Worm (Caenorhabditis elegans) whole organism, L3 larva: Measurements from ENCODE around the gene fax-1.

ENCODE experiments used
- R02D3.7 ChIP-seq: fragments of 150-350 bp; optimal IDR thresholded peaks from 2 replicates; lab custom pipeline; 2014; ENCODE audit warnings: missing biosample characterization, missing genetic modification characterization
- ZK546.5 ChIP-seq: sonication (generic microtip); optimal IDR thresholded peaks from 2 replicates; lab custom pipeline; 2017; ENCODE audit warnings: missing biosample characterization, missing genetic modification characterization
- aly-2 ChIP-seq: fragments of 150-350 bp; optimal IDR thresholded peaks from 2 replicates; lab custom pipeline; 2014; ENCODE audit warnings: missing biosample characterization, missing genetic modification characterization
- ama-1 ChIP-seq: fragments of 150-350 bp; optimal IDR thresholded peaks from 2 replicates; lab custom pipeline; 2018
- ceh-16 ChIP-seq: sonication (generic microtip); optimal IDR thresholded peaks from 2 replicates; lab custom pipeline; 2017; ENCODE audit warnings: missing biosample characterization, missing genetic modification characterization
- ceh-28 ChIP-seq: fragments of 150-350 bp; optimal IDR thresholded peaks from 2 replicates; lab custom pipeline; 2014; ENCODE audit warnings: missing biosample characterization, missing genetic modification reagents, missing genetic modification characterization
- ceh-82 ChIP-seq: fragments of 150-350 bp; optimal IDR thresholded peaks from 2 replicates; lab custom pipeline; 2014; ENCODE audit warnings: missing biosample characterization, missing genetic modification characterization
- ceh-9 ChIP-seq: sonication (generic microtip); optimal IDR thresholded peaks from 2 replicates; lab custom pipeline; 2018; ENCODE audit warnings: missing biosample characterization, missing genetic modification characterization
- daf-12 ChIP-seq: fragments of 150-350 bp; optimal IDR thresholded peaks from 2 replicates; lab custom pipeline; 2014; ENCODE audit warnings: missing biosample characterization, missing genetic modification reagents, missing genetic modification characterization
- egl-27 ChIP-seq: sonication (generic microtip); optimal IDR thresholded peaks from 4 replicates; lab custom pipeline; 2017; ENCODE audit warnings: missing biosample characterization, missing genetic modification reagents, missing genetic modification characterization
- egl-5 ChIP-seq: fragments of 150-350 bp; optimal IDR thresholded peaks from 2 replicates; lab custom pipeline; 2017; ENCODE audit warnings: missing biosample characterization, missing genetic modification reagents, missing genetic modification characterization, inconsistent platforms
- elt-1 ChIP-seq: fragments of 150-350 bp; optimal IDR thresholded peaks from 2 replicates; lab custom pipeline; 2014; ENCODE audit warnings: missing biosample characterization, missing genetic modification characterization
- elt-2 ChIP-seq: sonication (generic microtip); optimal IDR thresholded peaks from 2 replicates; lab custom pipeline; 2016; ENCODE audit warnings: missing genetic modification reagents, mild to moderate bottlenecking, missing genetic modification characterization, missing compliant biosample characterization
- elt-3 ChIP-seq, 3 experiments: fragments of 150-350 bp in 1 of 3; sonication (generic microtip) in 2 of 3; optimal IDR thresholded peaks; 2 replicates in 2 of 3; 4 replicates in 1 of 3; lab custom pipeline; 2014 to 2017; ENCODE audit warnings: missing biosample characterization in 3 of 3, missing genetic modification characterization in 3 of 3
- eor-1 ChIP-seq, 2 experiments: fragments of 150-350 bp; optimal IDR thresholded peaks; 2 replicates each; lab custom pipeline; 2014 to 2018; ENCODE audit warnings: missing biosample characterization in 2 of 2, missing genetic modification characterization in 2 of 2
- fkh-10 ChIP-seq: sonication (generic microtip); optimal IDR thresholded peaks from 2 replicates; lab custom pipeline; 2017; ENCODE audit warnings: missing biosample characterization, missing genetic modification reagents, missing genetic modification characterization
- fkh-2 ChIP-seq: fragments of 150-350 bp; optimal IDR thresholded peaks from 2 replicates; lab custom pipeline; 2014; ENCODE audit warnings: missing biosample characterization, missing genetic modification reagents, missing genetic modification characterization
- fos-1 ChIP-seq: fragments of 150-350 bp; optimal IDR thresholded peaks from 2 replicates; lab custom pipeline; 2014; ENCODE audit warnings: missing biosample characterization, missing genetic modification characterization
- hmg-11 ChIP-seq: sonication (generic microtip); optimal IDR thresholded peaks from 2 replicates; lab custom pipeline; 2016; ENCODE audit warnings: missing genetic modification characterization, missing compliant biosample characterization
- jun-1 ChIP-seq: fragments of 150-350 bp; optimal IDR thresholded peaks from 2 replicates; lab custom pipeline; 2014; ENCODE audit warnings: missing biosample characterization, missing genetic modification reagents, missing genetic modification characterization
- lin-15B ChIP-seq: fragments of 150-350 bp; optimal IDR thresholded peaks from 2 replicates; lab custom pipeline; 2014; ENCODE audit warnings: missing biosample characterization, missing genetic modification characterization
- lin-39 ChIP-seq: fragments of 150-350 bp; optimal IDR thresholded peaks from 2 replicates; lab custom pipeline; 2018; ENCODE audit warnings: missing biosample characterization, missing genetic modification reagents, missing genetic modification characterization
- lsy-12 ChIP-seq: sonication (generic microtip); optimal IDR thresholded peaks from 2 replicates; lab custom pipeline; 2016; ENCODE audit warnings: mild to moderate bottlenecking, missing genetic modification characterization, missing compliant biosample characterization
- mdl-1 ChIP-seq: fragments of 150-350 bp; optimal IDR thresholded peaks from 2 replicates; lab custom pipeline; 2014; ENCODE audit warnings: missing biosample characterization, missing genetic modification characterization
- mml-1 ChIP-seq: fragments of 150-350 bp; sonication (generic microtip); optimal IDR thresholded peaks from 3 replicates; lab custom pipeline; 2014; ENCODE audit warnings: missing biosample characterization, missing genetic modification characterization
- nfya-1 ChIP-seq: sonication (generic microtip); optimal IDR thresholded peaks from 2 replicates; lab custom pipeline; 2017; ENCODE audit warnings: missing genetic modification characterization, mild to moderate bottlenecking, missing compliant biosample characterization, antibody characterized with exemption, moderate library complexity; ENCODE audit not compliant: insufficient read depth
- nhr-11 ChIP-seq: fragments of 150-350 bp; optimal IDR thresholded peaks from 2 replicates; lab custom pipeline; 2014; ENCODE audit warnings: missing biosample characterization, missing genetic modification characterization
- nhr-12 ChIP-seq: fragments of 150-350 bp; optimal IDR thresholded peaks from 2 replicates; lab custom pipeline; 2014; ENCODE audit warnings: missing biosample characterization, missing genetic modification characterization
- nhr-23 ChIP-seq: fragments of 150-350 bp; optimal IDR thresholded peaks from 2 replicates; lab custom pipeline; 2014; ENCODE audit warnings: missing biosample characterization, missing genetic modification reagents, missing genetic modification characterization
- nhr-237 ChIP-seq: fragments of 150-350 bp; optimal IDR thresholded peaks from 2 replicates; lab custom pipeline; 2014; ENCODE audit warnings: missing biosample characterization, missing genetic modification characterization
- nhr-25 ChIP-seq: sonication (generic microtip); optimal IDR thresholded peaks from 2 replicates; lab custom pipeline; 2017; ENCODE audit warnings: missing biosample characterization, missing genetic modification characterization
- nhr-28 ChIP-seq: fragments of 150-350 bp; optimal IDR thresholded peaks from 2 replicates; lab custom pipeline; 2014; ENCODE audit warnings: missing biosample characterization, missing genetic modification characterization
- nhr-43 ChIP-seq: sonication (generic microtip); optimal IDR thresholded peaks from 2 replicates; lab custom pipeline; 2016; ENCODE audit warnings: mild to moderate bottlenecking, missing genetic modification characterization, missing compliant biosample characterization; ENCODE audit not compliant: poor library complexity, severe bottlenecking
- nhr-67 ChIP-seq: fragments of 150-350 bp; optimal IDR thresholded peaks from 2 replicates; lab custom pipeline; 2014; ENCODE audit warnings: missing biosample characterization, missing genetic modification characterization
- nhr-76 ChIP-seq: fragments of 150-350 bp; sonication (generic microtip); optimal IDR thresholded peaks from 5 replicates; lab custom pipeline; 2014; ENCODE audit warnings: missing biosample characterization, missing genetic modification characterization
- nhr-77 ChIP-seq: fragments of 150-350 bp; optimal IDR thresholded peaks from 2 replicates; lab custom pipeline; 2014; ENCODE audit warnings: missing biosample characterization, missing genetic modification characterization
- pha-4 ChIP-seq: fragments of 150-350 bp; optimal IDR thresholded peaks from 2 replicates; lab custom pipeline; 2014; ENCODE audit warnings: missing biosample characterization, missing genetic modification reagents, missing genetic modification characterization
- pqm-1 ChIP-seq: fragments of 150-350 bp; optimal IDR thresholded peaks from 2 replicates; lab custom pipeline; 2017; ENCODE audit warnings: missing biosample characterization, missing genetic modification characterization, inconsistent platforms
- sea-2 ChIP-seq: fragments of 150-350 bp; sonication (generic microtip); optimal IDR thresholded peaks from 4 replicates; lab custom pipeline; 2014; ENCODE audit warnings: missing biosample characterization, missing genetic modification reagents, missing genetic modification characterization
- skn-1 ChIP-seq: fragments of 150-350 bp; optimal IDR thresholded peaks from 2 replicates; lab custom pipeline; 2014; ENCODE audit warnings: missing biosample characterization, missing genetic modification characterization
- snpc-4 ChIP-seq: fragments of 150-350 bp; optimal IDR thresholded peaks from 2 replicates; lab custom pipeline; 2014; ENCODE audit warnings: missing biosample characterization, missing genetic modification characterization
- tbx-2 ChIP-seq: sonication (generic microtip); optimal IDR thresholded peaks from 2 replicates; lab custom pipeline; 2016; ENCODE audit warnings: mild to moderate bottlenecking, missing genetic modification characterization, missing compliant biosample characterization
- unc-39 ChIP-seq: sonication (generic microtip); optimal IDR thresholded peaks from 4 replicates; lab custom pipeline; 2017; ENCODE audit warnings: missing biosample characterization, missing genetic modification characterization
- unc-62 ChIP-seq: fragments of 150-350 bp; sonication (generic microtip); optimal IDR thresholded peaks from 4 replicates; lab custom pipeline; 2014; ENCODE audit warnings: missing biosample characterization, missing genetic modification reagents, missing genetic modification characterization
- zag-1 ChIP-seq: fragments of 150-350 bp; optimal IDR thresholded peaks from 2 replicates; lab custom pipeline; 2014; ENCODE audit warnings: missing biosample characterization, missing genetic modification characterization
- ztf-11 ChIP-seq: fragments of 150-350 bp; optimal IDR thresholded peaks from 2 replicates; lab custom pipeline; 2014; ENCODE audit warnings: missing biosample characterization, missing genetic modification characterization
- ztf-4 ChIP-seq: fragments of 150-350 bp; optimal IDR thresholded peaks from 2 replicates; lab custom pipeline; 2014; ENCODE audit warnings: missing biosample characterization, missing genetic modification characterization

Gene fax-1

ce11 chrX:3163972-3164575 is 35.1 kb downstream of the fax-1 start, which contains the start of gene syx-6:
Gene syx-6 (plus strand): TSS chrX:3164525.
- no peak for TF ChIP-seq unc-39
- TF ChIP-seq egl-5, result no peak
- TF ChIP-seq elt-2 (tag; lab: Kevin White, UChicago), result peak; percentile 56
- TF ChIP-seq daf-12 (tag; lab: Kevin White, UChicago), result no peak
- no peak for TF ChIP-seq snpc-4 (tag; lab: Kevin White, UChicago)
- no peak for TF ChIP-seq ama-1
- no peak for TF ChIP-seq nfya-1
- peak; percentile 72 for TF ChIP-seq elt-1
- no peak for TF ChIP-seq nhr-67 (tag; lab: Kevin White, UChicago)
- TF ChIP-seq pha-4 (tag; lab: Kevin White, UChicago), result no peak

DNA sequence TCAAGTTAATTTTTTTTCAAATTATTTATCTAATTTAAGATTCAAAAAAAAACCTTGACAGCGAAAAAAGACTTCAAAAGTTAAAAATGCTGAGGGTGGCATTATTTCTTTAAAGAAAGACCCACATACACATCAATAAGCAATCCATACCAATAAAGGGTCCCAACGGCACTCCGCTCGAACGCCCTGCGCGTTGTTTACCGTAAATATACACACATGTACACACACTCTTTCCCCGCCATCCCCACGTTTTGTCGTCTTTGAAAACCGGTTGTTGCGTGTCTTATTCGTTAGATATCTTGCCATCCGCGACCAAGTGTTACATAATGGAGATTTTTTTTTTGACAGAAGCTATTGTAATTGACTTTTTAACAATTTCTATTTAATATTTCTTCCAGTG is 39.6 kb downstream of the fax-1 start, which contains the start of gene gcc-1:
Gene gcc-1 (plus strand): TSS at position 399 of the 400 bp plus-strand sequence.
- no peak for TF ChIP-seq fos-1
- TF ChIP-seq nhr-67 (tag; lab: Kevin White, UChicago), result no peak
- TF ChIP-seq fkh-10 (GFP tag; lab: Kevin White, UChicago), result no peak
- no peak for TF ChIP-seq nhr-12 (tag; lab: Kevin White, UChicago)
- peak; percentile 90 for TF ChIP-seq R02D3.7 (tag; lab: Kevin White, UChicago)
- peak; percentile 58 for TF ChIP-seq pha-4 (tag; lab: Kevin White, UChicago)
- TF ChIP-seq sea-2 (GFP tag; lab: Kevin White, UChicago), result no peak
- no peak for TF ChIP-seq eor-1 (tag; optimal IDR thresholded peaks at IDR 0.05; lab: Kevin White, UChicago)
- TF ChIP-seq nhr-23 (tag; lab: Kevin White, UChicago), result peak; percentile 58
- peak; percentile 47 for TF ChIP-seq nfya-1
- no peak for TF ChIP-seq ama-1
- TF ChIP-seq nhr-76 (tag; lab: Kevin White, UChicago), result no peak
- TF ChIP-seq lsy-12 (tag; lab: Kevin White, UChicago), result no peak
- no peak for TF ChIP-seq nhr-237
- no peak for TF ChIP-seq jun-1 (tag; lab: Kevin White, UChicago)
- no peak for TF ChIP-seq unc-62
- TF ChIP-seq ceh-28 (tag; lab: Kevin White, UChicago), result no peak
- no peak for TF ChIP-seq nhr-11
- TF ChIP-seq elt-2 (tag; lab: Kevin White, UChicago), result peak; percentile 12
- no peak for TF ChIP-seq snpc-4 (tag; lab: Kevin White, UChicago)
- peak; percentile 15 for TF ChIP-seq lin-15B (tag; lab: Kevin White, UChicago)
- no peak for TF ChIP-seq egl-5
- no peak for TF ChIP-seq ztf-4 (tag; lab: Kevin White, UChicago)
- TF ChIP-seq ztf-11 (tag; lab: Kevin White, UChicago), result no peak
- no peak for TF ChIP-seq ZK546.5 (tag; lab: Kevin White, UChicago)
- TF ChIP-seq ceh-9, result no peak
- no peak for TF ChIP-seq mml-1 (tag; lab: Kevin White, UChicago)
- TF ChIP-seq aly-2, result no peak
- no peak for TF ChIP-seq elt-1
- TF ChIP-seq zag-1 (tag; lab: Kevin White, UChicago), result no peak
- TF ChIP-seq ceh-16, result no peak
- no peak for TF ChIP-seq mdl-1 (tag; lab: Kevin White, UChicago)
- TF ChIP-seq skn-1 (tag; lab: Kevin White, UChicago), result no peak
- TF ChIP-seq nhr-77, result no peak
- no peak for TF ChIP-seq nhr-28 (tag; lab: Kevin White, UChicago)
- TF ChIP-seq ceh-82 (tag; lab: Kevin White, UChicago), result no peak
- TF ChIP-seq fkh-2 (tag; lab: Kevin White, UChicago), result no peak
- no peak for TF ChIP-seq tbx-2 (tag; lab: Kevin White, UChicago)
- TF ChIP-seq daf-12 (tag; lab: Kevin White, UChicago), result no peak
- peak; percentile 19 for TF ChIP-seq hmg-11 (tag; lab: Kevin White, UChicago)
- peak; percentile 69 for TF ChIP-seq nhr-25
- TF ChIP-seq nhr-43, result peak; percentile 56
- TF ChIP-seq egl-27 (tag; lab: Kevin White, UChicago), result no peak
- TF ChIP-seq elt-3 (tag; optimal IDR thresholded peaks at IDR 0.05; lab: Kevin White, UChicago), result no peak
- no peak for TF ChIP-seq pqm-1 (tag; lab: Kevin White, UChicago)
- peak; percentile 58 for TF ChIP-seq lin-39 (tag; lab: Kevin White, UChicago)
- TF ChIP-seq unc-39, result no peak
